Worm (Caenorhabditis elegans) whole organism, young adult: ENCODE data around the gene ima-3.
A peak's percentile ranks its signal among the peaks of the same experiment; 100 is the strongest.

Source experiments
- F57A8.1 ChIP-seq: fragments of 200-800 bp; sonication (Bioruptor generic); optimal IDR thresholded peaks from 2 replicates; lab custom pipeline; 2018; ENCODE audit warnings: mild to moderate bottlenecking, missing genetic modification characterization, moderate library complexity, missing compliant biosample characterization
- Y53F4B.3 ChIP-seq: fragments of 200-800 bp; sonication (Bioruptor generic); IDR thresholded peaks from 2 replicates; pipeline ENCODE4 v1.3.6; 2022; ENCODE audit warnings: missing genetic modification reagents, missing genetic modification characterization, missing compliant biosample characterization
- Y79H2A.3 ChIP-seq: fragments of 200-800 bp; sonication (Bioruptor generic); conservative IDR thresholded peaks from 2 replicates; pipeline ENCODE4 v1.3.6; 2022; ENCODE audit warnings: missing genetic modification reagents, missing genetic modification characterization, missing compliant biosample characterization
- ama-1 ChIP-seq, 3 experiments: fragments of 150-350 bp in 1 of 3; sonication (generic microtip) in 2 of 3; optimal IDR thresholded peaks; 2 replicates each; lab custom pipeline; 2014 to 2018; ENCODE audit warnings: missing biosample characterization in 2 of 3, missing genetic modification characterization in 2 of 3, missing genetic modification reagents in 2 of 3
- attf-3 ChIP-seq: fragments of 200-800 bp; sonication (Bioruptor generic); conservative IDR thresholded peaks from 2 replicates; pipeline ENCODE4 v1.3.6; 2022; ENCODE audit warnings: missing genetic modification reagents, missing genetic modification characterization, missing compliant biosample characterization
- cebp-1 ChIP-seq, 2 experiments: fragments of 200-800 bp in 1 of 2; sonication (Bioruptor generic) in 1 of 2; sonication (generic microtip) in 1 of 2; IDR thresholded peaks in 1 of 2; optimal IDR thresholded peaks in 1 of 2; 2 replicates each; pipeline versions ENCODE4 v1.3.6 to Lab custom; 2017 to 2022; ENCODE audit warnings: missing compliant biosample characterization in 2 of 2, missing genetic modification characterization in 2 of 2, mild to moderate bottlenecking in 1 of 2, missing genetic modification reagents in 1 of 2, moderate library complexity in 1 of 2
- madf-3 ChIP-seq: fragments of 200-800 bp; sonication (Bioruptor generic); IDR thresholded peaks from 2 replicates; pipeline ENCODE4 v1.3.6; 2022; ENCODE audit warnings: missing genetic modification reagents, missing genetic modification characterization, missing compliant biosample characterization
- nfya-2 ChIP-seq: fragments of 200-800 bp; sonication (Bioruptor generic); IDR thresholded peaks from 2 replicates; pipeline ENCODE4 v1.3.6; 2022; ENCODE audit warnings: missing genetic modification reagents, missing genetic modification characterization, missing compliant biosample characterization
- nfyb-1 ChIP-seq: fragments of 200-800 bp; sonication (Bioruptor generic); IDR thresholded peaks from 2 replicates; pipeline ENCODE4 v1.3.6; 2022; ENCODE audit warnings: missing genetic modification reagents, missing genetic modification characterization, missing compliant biosample characterization
- nhr-120 ChIP-seq: fragments of 200-800 bp; sonication (Bioruptor generic); IDR thresholded peaks from 2 replicates; pipeline ENCODE4 v1.3.6; 2022; ENCODE audit warnings: missing genetic modification characterization, missing compliant biosample characterization
- nhr-179 ChIP-seq: sonication (generic microtip); optimal IDR thresholded peaks from 2 replicates; lab custom pipeline; 2016; ENCODE audit warnings: mild to moderate bottlenecking, missing genetic modification characterization, missing compliant biosample characterization
- somi-1 ChIP-seq: fragments of 200-800 bp; sonication (Bioruptor generic); optimal IDR thresholded peaks from 2 replicates; lab custom pipeline; 2018; ENCODE audit warnings: mild to moderate bottlenecking, missing genetic modification characterization, missing compliant biosample characterization
- xnd-1 ChIP-seq: sonication (generic microtip); optimal IDR thresholded peaks from 2 replicates; lab custom pipeline; 2016; ENCODE audit warnings: missing genotype, missing genetic modification reagents, missing genetic modification characterization, missing compliant biosample characterization

ce11 chrIV:7550445-7550844 is 11.0 kb downstream of the ima-3 start, which contains the start of gene pam-1:
- TF ChIP-seq attf-3 (GFP tag; lab: Robert Waterston, UW) (no peak), ama-1 (optimal IDR thresholded peaks at IDR 0.05; lab: Kevin White, UChicago) (no peak), ama-1 (GFP tag; optimal IDR thresholded peaks at IDR 0.05; lab: Kevin White, UChicago) (no peak), nhr-120 (no peak), xnd-1 (tag; lab: Kevin White, UChicago) (no peak), cebp-1 (GFP tag; IDR thresholded peaks at IDR 0.05; lab: Robert Waterston, UW) (no peak), cebp-1 (tag; optimal IDR thresholded peaks at IDR 0.05; lab: Kevin White, UChicago) (peak; percentile 42), somi-1 (GFP tag; lab: Kevin White, UChicago) (no peak), nfyb-1 (peak; percentile 26; the same call in 1 of the 2 replicates), nfya-2 (GFP tag; lab: Robert Waterston, UW) (no peak), F57A8.1 (GFP tag; lab: Kevin White, UChicago) (no peak), madf-3 (no peak), Y79H2A.3 (GFP tag; lab: Robert Waterston, UW) (no peak), nhr-179 (tag; lab: Kevin White, UChicago) (no peak), Y53F4B.3 (GFP tag; lab: Robert Waterston, UW) (no peak)
